Worm (Caenorhabditis elegans) whole organism, early embryonic: ENCODE data around the gene C50A2.3.

ENCODE experiments used
- F13C5.2 ChIP-seq: sonication (generic microtip); optimal IDR thresholded peaks from 2 replicates; lab custom pipeline; 2017; ENCODE audit warnings: mild to moderate bottlenecking, missing genetic modification characterization, inconsistent platforms, missing compliant biosample characterization
- aly-1 ChIP-seq: sonication (generic microtip); optimal IDR thresholded peaks from 2 replicates; lab custom pipeline; 2016; ENCODE audit warnings: missing genetic modification characterization, missing compliant biosample characterization
- ama-1 ChIP-seq: fragments of 150-350 bp; optimal IDR thresholded peaks from 2 replicates; lab custom pipeline; 2014
- flt-1 ChIP-seq: fragments of 200-800 bp; sonication (Bioruptor generic); IDR thresholded peaks from 2 replicates; pipeline ENCODE4 v1.3.6; 2022; ENCODE audit warnings: missing genetic modification characterization, missing compliant biosample characterization
- hmg-4 ChIP-seq: fragments of 200-800 bp; sonication (Bioruptor generic); optimal IDR thresholded peaks from 2 replicates; lab custom pipeline; 2018; ENCODE audit warnings: mild to moderate bottlenecking, missing genetic modification characterization, missing compliant biosample characterization
- hnd-1 ChIP-seq: sonication (generic microtip); optimal IDR thresholded peaks from 2 replicates; lab custom pipeline; 2016; ENCODE audit warnings: missing genetic modification characterization, missing compliant biosample characterization
- pes-1 ChIP-seq: fragments of 200-800 bp; sonication (Bioruptor generic); IDR thresholded peaks from 2 replicates; pipeline ENCODE4 v1.3.6; 2022; ENCODE audit warnings: missing genetic modification reagents, missing genetic modification characterization, missing compliant biosample characterization
- scrt-1 ChIP-seq: fragments of 200-800 bp; sonication (Bioruptor generic); IDR thresholded peaks from 2 replicates; pipeline ENCODE4 v1.3.6; 2022; ENCODE audit warnings: missing genetic modification characterization, missing compliant biosample characterization
- sea-1 ChIP-seq: fragments of 200-800 bp; sonication (Bioruptor generic); conservative IDR thresholded peaks from 2 replicates; pipeline ENCODE4 v1.3.6; 2022; ENCODE audit warnings: missing genetic modification characterization, missing compliant biosample characterization
- tbx-37 ChIP-seq: fragments of 200-800 bp; sonication (Bioruptor generic); conservative IDR thresholded peaks from 2 replicates; pipeline ENCODE4 v1.3.6; 2022; ENCODE audit warnings: missing genetic modification reagents, missing genetic modification characterization, missing compliant biosample characterization

ce11 chrIV:1110999-1111398, 46.8 kb downstream of the C50A2.3 start:
- TF ChIP-seq scrt-1 (GFP tag; lab: Robert Waterston, UW) (no peak), flt-1 (GFP tag; lab: Robert Waterston, UW) (no peak), ama-1 (lab: Kevin White, UChicago) (no peak), aly-1 (tag; lab: Kevin White, UChicago) (no peak), hmg-4 (GFP tag; lab: Kevin White, UChicago) (no peak), hnd-1 (tag; lab: Kevin White, UChicago) (no peak), tbx-37 (GFP tag; lab: Robert Waterston, UW) (no peak), pes-1 (no peak), sea-1 (no peak), F13C5.2 (tag; lab: Kevin White, UChicago) (no peak)
